Worm (Caenorhabditis elegans) whole organism, late embryonic: Measurements from ENCODE around the gene W06G6.15.

Source experiments
- C08G9.2 ChIP-seq: sonication (generic microtip); optimal IDR thresholded peaks from 2 replicates; lab custom pipeline; 2016; ENCODE audit warnings: mild to moderate bottlenecking, missing genetic modification characterization, moderate library complexity, missing compliant biosample characterization
- C38D4.7 ChIP-seq: fragments of 200-800 bp; sonication (Bioruptor generic); optimal IDR thresholded peaks from 2 replicates; lab custom pipeline; 2018; ENCODE audit warnings: mild to moderate bottlenecking, missing genetic modification characterization, moderate library complexity, missing compliant biosample characterization
- F13H6.1 ChIP-seq: sonication (generic microtip); optimal IDR thresholded peaks from 2 replicates; lab custom pipeline; 2016; ENCODE audit warnings: missing genetic modification characterization, missing compliant biosample characterization
- K02D7.2 ChIP-seq: sonication (generic microtip); optimal IDR thresholded peaks from 2 replicates; lab custom pipeline; 2017; ENCODE audit warnings: mild to moderate bottlenecking, missing genetic modification characterization, missing compliant biosample characterization
- T23F11.4 ChIP-seq: fragments of 200-800 bp; sonication (Bioruptor generic); optimal IDR thresholded peaks from 2 replicates; lab custom pipeline; 2018; ENCODE audit warnings: mild to moderate bottlenecking, missing genetic modification characterization, missing compliant biosample characterization
- ahr-1 ChIP-seq: sonication (generic microtip); optimal IDR thresholded peaks from 2 replicates; lab custom pipeline; 2016; ENCODE audit warnings: missing genetic modification characterization, missing compliant biosample characterization
- ama-1 ChIP-seq: fragments of 150-350 bp; optimal IDR thresholded peaks from 2 replicates; lab custom pipeline; 2014
- ceh-18 ChIP-seq: sonication (generic microtip); optimal IDR thresholded peaks from 2 replicates; lab custom pipeline; 2016; ENCODE audit warnings: missing genetic modification characterization, missing compliant biosample characterization
- ceh-2 ChIP-seq: sonication (generic microtip); optimal IDR thresholded peaks from 2 replicates; lab custom pipeline; 2016; ENCODE audit warnings: missing genotype, missing genetic modification characterization, missing compliant biosample characterization
- ceh-22 ChIP-seq: sonication (generic microtip); optimal IDR thresholded peaks from 2 replicates; lab custom pipeline; 2017; ENCODE audit warnings: missing biosample characterization, missing genetic modification characterization
- ceh-24 ChIP-seq: sonication (generic microtip); optimal IDR thresholded peaks from 2 replicates; lab custom pipeline; 2016; ENCODE audit warnings: mild to moderate bottlenecking, missing genetic modification characterization, missing compliant biosample characterization
- ceh-30 ChIP-seq: fragments of 150-350 bp; optimal IDR thresholded peaks from 2 replicates; lab custom pipeline; 2014; ENCODE audit warnings: missing biosample characterization, missing genetic modification characterization
- ceh-34 ChIP-seq: sonication (generic microtip); optimal IDR thresholded peaks from 2 replicates; lab custom pipeline; 2016; ENCODE audit warnings: mild to moderate bottlenecking, missing genetic modification characterization, missing compliant biosample characterization
- che-1 ChIP-seq: sonication (generic microtip); optimal IDR thresholded peaks from 2 replicates; lab custom pipeline; 2016; ENCODE audit warnings: mild to moderate bottlenecking, missing genetic modification characterization, missing compliant biosample characterization
- dmd-4 ChIP-seq: sonication (generic microtip); optimal IDR thresholded peaks from 2 replicates; lab custom pipeline; 2016; ENCODE audit warnings: borderline replicate concordance, missing genetic modification characterization, missing compliant biosample characterization
- dve-1 ChIP-seq: sonication (generic microtip); optimal IDR thresholded peaks from 2 replicates; lab custom pipeline; 2017; ENCODE audit warnings: antibody characterized with exemption, mild to moderate bottlenecking, missing genetic modification characterization, missing compliant biosample characterization
- elt-4 ChIP-seq: sonication (generic microtip); optimal IDR thresholded peaks from 2 replicates; lab custom pipeline; 2016; ENCODE audit warnings: missing genetic modification characterization, missing compliant biosample characterization
- ets-4 ChIP-seq: sonication (generic microtip); optimal IDR thresholded peaks from 2 replicates; lab custom pipeline; 2016; ENCODE audit warnings: missing genetic modification characterization, missing compliant biosample characterization
- eyg-1 ChIP-seq: sonication (generic microtip); optimal IDR thresholded peaks from 2 replicates; lab custom pipeline; 2016; ENCODE audit warnings: missing genotype, missing genetic modification characterization, missing compliant biosample characterization
- fax-1 ChIP-seq: sonication (generic microtip); optimal IDR thresholded peaks from 2 replicates; lab custom pipeline; 2016; ENCODE audit warnings: missing genotype, missing genetic modification characterization, missing compliant biosample characterization
- fkh-6 ChIP-seq: sonication (generic microtip); optimal IDR thresholded peaks from 2 replicates; lab custom pipeline; 2016; ENCODE audit warnings: missing genetic modification characterization, missing compliant biosample characterization
- gmeb-2 ChIP-seq: sonication (generic microtip); optimal IDR thresholded peaks from 2 replicates; lab custom pipeline; 2016; ENCODE audit warnings: missing genetic modification characterization, inconsistent platforms, missing compliant biosample characterization
- hlh-30 ChIP-seq: sonication (generic microtip); optimal IDR thresholded peaks from 2 replicates; lab custom pipeline; 2017; ENCODE audit warnings: antibody characterized with exemption, missing genetic modification characterization, missing compliant biosample characterization; ENCODE audit not compliant: insufficient read depth
- hlh-6 ChIP-seq: sonication (generic microtip); optimal IDR thresholded peaks from 2 replicates; lab custom pipeline; 2016; ENCODE audit warnings: missing genotype, missing genetic modification characterization, missing compliant biosample characterization
- hlh-8 ChIP-seq: sonication (generic microtip); optimal IDR thresholded peaks from 2 replicates; lab custom pipeline; 2016; ENCODE audit warnings: missing genotype, missing genetic modification characterization, missing compliant biosample characterization
- lim-6 ChIP-seq: sonication (generic microtip); optimal IDR thresholded peaks from 2 replicates; lab custom pipeline; 2016; ENCODE audit warnings: missing genetic modification characterization, missing compliant biosample characterization
- madf-2 ChIP-seq: sonication (generic microtip); optimal IDR thresholded peaks from 2 replicates; lab custom pipeline; 2017; ENCODE audit warnings: missing genetic modification characterization, missing compliant biosample characterization
- mec-3 ChIP-seq: sonication (generic microtip); optimal IDR thresholded peaks from 2 replicates; lab custom pipeline; 2016; ENCODE audit warnings: borderline replicate concordance, missing genetic modification characterization, missing compliant biosample characterization
- nhr-232 ChIP-seq: sonication (generic microtip); optimal IDR thresholded peaks from 2 replicates; lab custom pipeline; 2016; ENCODE audit warnings: missing genetic modification characterization, missing compliant biosample characterization
- odd-2 ChIP-seq: sonication (generic microtip); optimal IDR thresholded peaks from 2 replicates; lab custom pipeline; 2017; ENCODE audit warnings: antibody characterized with exemption, mild to moderate bottlenecking, missing genetic modification characterization, missing compliant biosample characterization
- pag-3 ChIP-seq: sonication (generic microtip); optimal IDR thresholded peaks from 2 replicates; lab custom pipeline; 2016; ENCODE audit warnings: missing compliant biosample characterization, missing genetic modification characterization, borderline replicate concordance
- pax-1 ChIP-seq: fragments of 150-350 bp; optimal IDR thresholded peaks from 2 replicates; lab custom pipeline; 2014; ENCODE audit warnings: missing biosample characterization, missing genetic modification characterization
- pha-2 ChIP-seq: sonication (generic microtip); optimal IDR thresholded peaks from 2 replicates; lab custom pipeline; 2017; ENCODE audit warnings: mild to moderate bottlenecking, missing genetic modification characterization, missing compliant biosample characterization
- pha-4 ChIP-seq: fragments of 150-350 bp; optimal IDR thresholded peaks from 2 replicates; lab custom pipeline; 2018; ENCODE audit warnings: missing biosample characterization, missing genetic modification reagents, missing genetic modification characterization
- pqm-1 ChIP-seq: sonication (generic microtip); optimal IDR thresholded peaks from 2 replicates; lab custom pipeline; 2016; ENCODE audit warnings: missing genetic modification characterization, missing compliant biosample characterization
- pros-1 ChIP-seq: fragments of 150-350 bp; optimal IDR thresholded peaks from 2 replicates; lab custom pipeline; 2014; ENCODE audit warnings: missing biosample characterization, missing genetic modification reagents, missing genetic modification characterization
- tbx-2 ChIP-seq: sonication (generic microtip); optimal IDR thresholded peaks from 2 replicates; lab custom pipeline; 2016; ENCODE audit warnings: missing genetic modification characterization, missing compliant biosample characterization
- tbx-7 ChIP-seq: sonication (generic microtip); optimal IDR thresholded peaks from 2 replicates; lab custom pipeline; 2016; ENCODE audit warnings: missing genotype, missing genetic modification characterization, missing compliant biosample characterization
- unc-3 ChIP-seq, 2 experiments: fragments of 200-800 bp in 1 of 2; sonication (Bioruptor generic) in 1 of 2; sonication (generic microtip) in 1 of 2; conservative IDR thresholded peaks in 1 of 2; optimal IDR thresholded peaks in 1 of 2; 2 replicates each; pipeline versions ENCODE4 v1.3.6 to Lab custom; 2016 to 2022; ENCODE audit warnings: missing compliant biosample characterization in 2 of 2, missing genetic modification characterization in 2 of 2, missing genetic modification reagents in 1 of 2
- unc-55 ChIP-seq: sonication (generic microtip); optimal IDR thresholded peaks from 2 replicates; lab custom pipeline; 2017; ENCODE audit warnings: missing biosample characterization, missing genetic modification reagents, missing genetic modification characterization
- zip-5 ChIP-seq: sonication (generic microtip); optimal IDR thresholded peaks from 2 replicates; lab custom pipeline; 2016; ENCODE audit warnings: missing genetic modification characterization, missing compliant biosample characterization
- ztf-16 ChIP-seq: sonication (generic microtip); optimal IDR thresholded peaks from 2 replicates; lab custom pipeline; 2017; ENCODE audit warnings: missing genetic modification characterization, missing compliant biosample characterization

W06G6.15 gene

DNA sequence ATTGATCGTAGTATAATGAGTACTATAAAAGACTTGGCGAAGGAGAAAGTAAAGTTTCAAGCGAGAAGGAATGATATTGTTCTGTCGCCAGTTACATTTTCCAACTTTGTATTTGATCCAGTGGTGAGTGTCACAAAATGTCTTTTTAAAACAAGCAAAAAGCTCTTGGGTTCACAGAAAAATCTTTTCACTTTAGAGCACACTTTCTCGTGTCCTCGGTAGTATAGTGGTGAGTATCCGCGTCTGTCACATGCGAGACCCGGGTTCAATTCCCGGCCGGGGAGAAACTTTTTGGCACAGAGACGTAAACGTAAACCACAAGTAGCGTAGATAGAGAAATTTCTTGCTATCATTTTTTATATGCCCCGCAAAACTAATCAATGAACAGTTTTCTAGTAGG lies 14.0 kb upstream of the W06G6.15 start:
- TF ChIP-seq pha-4 (tag; lab: Kevin White, UChicago) (no peak), zip-5 (tag; lab: Kevin White, UChicago) (no peak), lim-6 (no peak), mec-3 (no peak), ceh-30 (tag; lab: Kevin White, UChicago) (no peak), fax-1 (tag; lab: Kevin White, UChicago) (no peak), ceh-34 (tag; lab: Kevin White, UChicago) (no peak), pag-3 (tag; lab: Kevin White, UChicago) (no peak), fkh-6 (tag; lab: Kevin White, UChicago) (no peak), ahr-1 (tag; lab: Kevin White, UChicago) (no peak), tbx-7 (tag; lab: Kevin White, UChicago) (no peak), ceh-2 (tag; lab: Kevin White, UChicago) (no peak), pax-1 (no peak), pros-1 (tag; lab: Kevin White, UChicago) (no peak), nhr-232 (no peak)

ce11 chrV:16643558-16643957 lies 10.8 kb upstream of the W06G6.15 start, which contains the start of gene srw-77:
Gene srw-77 (minus strand): TSS chrV:16643658.
- TF ChIP-seq ama-1 (no peak), elt-4 (no peak), ceh-18 (no peak), pros-1 (tag; lab: Kevin White, UChicago) (no peak), tbx-2 (no peak), hlh-30 (tag; lab: Kevin White, UChicago) (no peak), T23F11.4 (GFP tag; lab: Kevin White, UChicago) (no peak)

DNA sequence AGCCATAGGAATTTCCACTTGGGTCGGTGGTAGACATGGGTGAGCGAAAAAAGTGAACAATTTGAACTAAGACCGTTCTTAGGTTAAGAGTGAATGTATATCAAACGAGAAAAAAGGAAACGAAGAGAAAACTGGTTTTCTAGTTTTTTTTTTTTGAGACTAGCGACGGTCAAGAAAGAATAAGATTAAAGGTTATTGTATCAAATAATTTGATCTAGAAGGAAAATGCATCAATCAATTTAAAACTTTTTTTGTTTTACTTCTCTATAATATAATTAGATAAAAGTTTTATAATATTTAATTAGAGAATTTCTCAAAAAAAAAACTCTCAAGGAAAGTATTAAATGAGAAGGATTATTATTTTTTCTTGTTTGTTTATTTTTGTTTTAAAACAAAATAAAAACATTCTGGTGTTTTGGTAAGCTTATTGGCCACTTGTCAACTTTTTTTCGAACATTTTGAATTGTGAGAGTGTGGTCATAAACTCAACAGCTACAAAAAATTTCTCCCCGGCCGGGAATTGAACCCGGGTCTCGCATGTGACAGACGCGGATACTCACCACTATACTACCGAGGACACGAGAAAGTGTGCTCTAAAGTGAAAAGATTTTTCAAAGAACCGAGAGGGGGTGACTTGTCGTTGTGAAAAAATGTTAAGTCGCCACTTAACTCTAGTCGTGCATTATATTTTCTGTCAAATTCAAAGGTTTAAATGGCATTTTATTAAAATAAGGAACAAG lies 9.0 kb upstream of the W06G6.15 start, which contains the start of gene W06G6.17:
TSS of gene W06G6.17 (minus strand) at position 51 of the 740 bp plus-strand sequence.
- TF ChIP-seq C38D4.7 (GFP tag; lab: Kevin White, UChicago) (no peak), ceh-24 (no peak), nhr-232 (no peak), dve-1 (no peak), ceh-30 (tag; lab: Kevin White, UChicago) (no peak), F13H6.1 (tag; lab: Kevin White, UChicago) (no peak), hlh-6 (no peak), ceh-22 (tag; lab: Kevin White, UChicago) (no peak), madf-2 (tag; lab: Kevin White, UChicago) (no peak), pha-2 (tag; lab: Kevin White, UChicago) (no peak), pros-1 (tag; lab: Kevin White, UChicago) (no peak), pqm-1 (tag; lab: Kevin White, UChicago) (no peak), che-1 (tag; lab: Kevin White, UChicago) (no peak), eyg-1 (tag; lab: Kevin White, UChicago) (no peak), hlh-8 (tag; lab: Kevin White, UChicago) (no peak)

- TF ChIP-seq ceh-2 (tag; lab: Kevin White, UChicago) = no peak
- TF ChIP-seq gmeb-2 = no peak
- TF ChIP-seq ceh-22 (tag; lab: Kevin White, UChicago) = no peak
- TF ChIP-seq C08G9.2 = no peak
- no peak for TF ChIP-seq unc-3 (GFP tag; conservative IDR thresholded peaks at IDR 0.05; lab: Robert Waterston, UW)
- no peak for TF ChIP-seq unc-3 (tag; optimal IDR thresholded peaks at IDR 0.05; lab: Kevin White, UChicago)
- TF ChIP-seq ets-4 = no peak
- TF ChIP-seq ceh-18 = no peak
- no peak for TF ChIP-seq dmd-4
- TF ChIP-seq unc-55 (GFP tag; lab: Kevin White, UChicago) = no peak
- no peak for TF ChIP-seq K02D7.2
- no peak for TF ChIP-seq ceh-30 (tag; lab: Kevin White, UChicago)
- no peak for TF ChIP-seq tbx-7 (tag; lab: Kevin White, UChicago)
- no peak for TF ChIP-seq F13H6.1 (tag; lab: Kevin White, UChicago)
- TF ChIP-seq ztf-16 (tag; lab: Kevin White, UChicago) = no peak
- TF ChIP-seq ahr-1 (tag; lab: Kevin White, UChicago) = no peak
- no peak for TF ChIP-seq lim-6
- TF ChIP-seq odd-2 (tag; lab: Kevin White, UChicago) = no peak
These were observed 8.0 kb upstream of the W06G6.15 start, which contains the start of gene W06G6.9 for ce11 chrV:16646372-16646771. Gene W06G6.9 (minus strand): TSS chrV:16646472.
